Fruit fly (Drosophila melanogaster): Measurements from ENCODE around the gene mTTF.

dm6 chr2L:14368833-14369232, 20.2 kb upstream of the mTTF start:
- TF ChIP-seq cic (GFP tag; optimal IDR thresholded peaks at IDR 0.05) (no peak), Mnt (GFP tag; optimal IDR thresholded peaks at IDR 0.05) (no peak), CG14711 (tag; optimal IDR thresholded peaks at IDR 0.05) (no peak), CG5204 (GFP tag; optimal IDR thresholded peaks at IDR 0.05) (no peak), Crg-1 (GFP tag; optimal IDR thresholded peaks at IDR 0.05) (no peak), cnc (optimal IDR thresholded peaks at IDR 0.05) (no peak), toe (GFP tag; optimal IDR thresholded peaks at IDR 0.05) (no peak), ovo (GFP tag; optimal IDR thresholded peaks at IDR 0.05) (no peak), kay (GFP tag; ENCODE audit: borderline replicate concordance) (no peak), Hr96 (GFP tag; optimal IDR thresholded peaks at IDR 0.05) (no peak), tj (GFP tag; optimal IDR thresholded peaks at IDR 0.05) (no peak)
